Worm (Caenorhabditis elegans): ENCODE results near the gene R02E12.5.

The R02E12.5 gene

ce11 chrX:4008922-4009321 lies 11.8 kb downstream of the R02E12.5 start (continued):
- TF ChIP-seq nhr-111 (GFP tag; optimal IDR thresholded peaks at IDR 0.05) (no peak), zip-11 (GFP tag; IDR thresholded peaks at IDR 0.05) (no peak), dmd-6 (GFP tag; IDR thresholded peaks at IDR 0.05) (peak; percentile 94), fkh-10 (GFP tag; optimal IDR thresholded peaks at IDR 0.05) (no peak), spr-1 (tag; optimal IDR thresholded peaks at IDR 0.05) (no peak), lin-1 (GFP tag; IDR thresholded peaks at IDR 0.05) (0 out of 2 replicates have a peak, but pooled peaks have one; percentile 61), nhr-28 (tag; optimal IDR thresholded peaks at IDR 0.05) (peak; percentile 94), arid-1 (GFP tag; conservative IDR thresholded peaks at IDR 0.05) (no peak), snpc-4 (tag; optimal IDR thresholded peaks at IDR 0.05) (no peak), ztf-7 (tag; optimal IDR thresholded peaks at IDR 0.05) (peak; percentile 98), mes-2 (tag; optimal IDR thresholded peaks at IDR 0.05; ENCODE audit: poor library complexity, severe bottlenecking) (peak; percentile 58), daf-16 (GFP tag; optimal IDR thresholded peaks at IDR 0.05) (peak in 1 of 2 experiments; percentile 12), daf-16 (tag; optimal IDR thresholded peaks at IDR 0.05) (peak; percentile 97), zfp-3 (GFP tag; conservative IDR thresholded peaks at IDR 0.05) (no peak), zag-1 (tag; optimal IDR thresholded peaks at IDR 0.05) (no peak), nhr-237 (tag; optimal IDR thresholded peaks at IDR 0.05) (no peak), ceh-20 (GFP tag; IDR thresholded peaks at IDR 0.05) (no peak), dpl-1 (GFP tag; optimal IDR thresholded peaks at IDR 0.05) (no peak), aly-2 (tag; optimal IDR thresholded peaks at IDR 0.05) (no peak), lin-15B (tag; optimal IDR thresholded peaks at IDR 0.05) (no peak), set-16 (GFP tag; IDR thresholded peaks at IDR 0.05) (no peak), hif-1 (tag; optimal IDR thresholded peaks at IDR 0.05) (peak in 1 of 2 experiments; percentile 14), nhr-48 (tag; optimal IDR thresholded peaks at IDR 0.05) (peak; percentile 67), egl-43 (GFP tag; IDR thresholded peaks at IDR 0.05) (no peak), aha-1 (tag) (peak; percentile 73), nhr-41 (GFP tag; IDR thresholded peaks at IDR 0.05) (no peak), hlh-11 (tag; optimal IDR thresholded peaks at IDR 0.05) (peak; percentile 92), F44E2.7 (GFP tag; IDR thresholded peaks at IDR 0.05) (no peak), lim-7 (GFP tag; IDR thresholded peaks at IDR 0.05) (no peak), mep-1 (tag; optimal IDR thresholded peaks at IDR 0.05) (peak; percentile 37), lin-39 (tag; optimal IDR thresholded peaks at IDR 0.05) (no peak), hmg-1.1 (GFP tag; IDR thresholded peaks at IDR 0.05) (no peak), ceh-62 (tag; optimal IDR thresholded peaks at IDR 0.05) (no peak), snpc-1.2 (GFP tag; IDR thresholded peaks at IDR 0.05) (no peak), lin-13 (GFP tag; optimal IDR thresholded peaks at IDR 0.05) (peak; percentile 9), F26F4.8 (GFP tag; conservative IDR thresholded peaks at IDR 0.05) (no peak), cey-2 (tag; optimal IDR thresholded peaks at IDR 0.05; ENCODE audit: borderline replicate concordance, insufficient read depth) (no peak), F37D6.2 (tag; optimal IDR thresholded peaks at IDR 0.05) (no peak), R02D3.7 (tag; optimal IDR thresholded peaks at IDR 0.05) (no peak)

ce11 chrX:4010383-4010782 lies 13.2 kb downstream of the R02E12.5 start:
- TF ChIP-seq hlh-30 (tag; optimal IDR thresholded peaks at IDR 0.05; ENCODE audit: insufficient read depth) (no peak), unc-62 (GFP tag; optimal IDR thresholded peaks at IDR 0.05 in 1 of 2) (peak in 1 of 2 experiments; percentile 53), unc-62 (tag; optimal IDR thresholded peaks at IDR 0.05) (no peak)
